Worm (Caenorhabditis elegans): ENCODE results near the gene otpl-8.

DNA sequence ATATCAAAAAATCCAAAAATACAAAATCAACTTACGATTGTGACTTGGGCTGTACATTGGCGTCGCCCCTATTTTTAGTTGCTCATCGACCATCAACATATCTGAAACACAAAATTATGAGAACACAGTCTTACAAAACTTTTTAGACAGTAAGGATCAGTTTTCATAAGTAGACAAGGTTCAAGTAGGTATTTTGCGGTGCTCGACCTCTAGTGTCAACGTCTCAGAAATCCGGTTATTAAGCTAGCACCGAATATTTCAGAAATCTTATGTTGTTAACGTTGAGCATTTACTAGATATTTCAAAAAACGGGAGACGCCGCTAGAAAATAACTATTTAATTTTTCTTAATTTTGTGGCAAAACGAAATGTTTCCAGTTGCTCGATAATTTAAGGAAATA is at the start of gene otpl-8:
- TF ChIP-seq ztf-4 (tag; optimal IDR thresholded peaks at IDR 0.05), result no peak
- no peak for TF ChIP-seq nhr-237 (tag; optimal IDR thresholded peaks at IDR 0.05)
- no peak for TF ChIP-seq ceh-82 (tag; optimal IDR thresholded peaks at IDR 0.05)

All from whole organism, L3 larva.